Fruit fly (Drosophila melanogaster): ENCODE data around the gene Sec61gamma.
A peak's percentile ranks its signal among the peaks of the same experiment; 100 is the strongest.

Sec61gamma gene

DNA sequence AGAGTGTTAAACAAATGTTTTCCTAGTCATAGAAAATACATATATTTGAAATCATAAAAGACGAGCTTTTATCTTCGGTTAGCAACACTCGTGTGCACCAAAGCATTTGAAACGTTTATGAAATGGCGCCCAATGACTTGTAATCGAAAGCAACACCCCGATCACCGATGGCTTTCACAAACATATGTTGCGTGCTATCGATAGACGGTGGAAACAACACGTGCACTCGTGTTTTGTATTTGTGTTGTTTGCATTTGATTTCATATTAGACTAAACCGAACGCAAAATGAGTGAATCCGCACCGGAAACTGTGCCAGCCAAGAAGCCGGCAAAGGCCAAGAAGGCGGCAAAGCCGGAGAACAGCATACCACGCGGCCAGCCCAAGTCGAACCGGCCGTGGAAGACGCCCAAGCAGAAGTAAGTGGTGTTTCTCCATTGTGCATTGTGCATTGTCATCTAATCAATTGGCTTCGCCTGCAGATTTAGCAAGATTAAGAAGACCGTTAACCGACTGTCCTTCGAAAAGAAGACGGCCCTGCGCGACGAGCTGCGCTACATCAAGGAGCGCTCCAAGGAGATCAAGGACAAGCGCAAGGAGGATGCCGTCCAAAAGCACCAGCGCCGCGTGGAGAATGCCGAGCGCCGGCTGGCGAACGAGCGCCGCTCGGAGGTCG is 27.0 kb upstream of the Sec61gamma start, which contains the start of gene CG14210 (continued):
- TF ChIP-seq CG4282 (GFP tag; optimal IDR thresholded peaks at IDR 0.05) (no peak), CG1233 (GFP tag; optimal IDR thresholded peaks at IDR 0.05) (no peak), en (GFP tag; optimal IDR thresholded peaks at IDR 0.05) (no peak), nerfin-2 (GFP tag; IDR thresholded peaks at IDR 0.05; ENCODE audit: partially characterized antibody) (peak; percentile 56; the same call in 1 of the 2 replicates), ara (GFP tag; IDR thresholded peaks at IDR 0.05) (no peak), CG9932 (GFP tag; IDR thresholded peaks at IDR 0.05) (no peak), E2f2 (GFP tag; IDR thresholded peaks at IDR 0.05) (peak; percentile 91), Dll (GFP tag; IDR thresholded peaks at IDR 0.05; ENCODE audit: partially characterized antibody) (peak; percentile 62; the same call in 3 of the 4 replicates), Sry-δ (GFP tag; optimal IDR thresholded peaks at IDR 0.05) (peak; percentile 52), CG13296 (GFP tag; optimal IDR thresholded peaks at IDR 0.05) (no peak), sug (tag; optimal IDR thresholded peaks at IDR 0.05) (peak; percentile 25), mirr (GFP tag; optimal IDR thresholded peaks at IDR 0.05) (peak; percentile 8), chinmo (GFP tag; IDR thresholded peaks at IDR 0.05; ENCODE audit: partially characterized antibody) (0 out of 4 replicates have a peak, but pooled peaks have one; percentile 55), Ets97D (GFP tag; optimal IDR thresholded peaks at IDR 0.05) (peak; percentile 32), twi (tag; optimal IDR thresholded peaks at IDR 0.05) (peak; percentile 30), knrl (GFP tag; IDR thresholded peaks at IDR 0.05; ENCODE audit: partially characterized antibody) (peak; percentile 45; the same call in 2 of the 3 replicates), stwl (tag; optimal IDR thresholded peaks at IDR 0.05) (peak; percentile 40), CG34376 (GFP tag; optimal IDR thresholded peaks at IDR 0.05) (no peak), NK7.1 (GFP tag; optimal IDR thresholded peaks at IDR 0.05) (no peak), ems (GFP tag; optimal IDR thresholded peaks at IDR 0.05) (no peak), CG8765 (GFP tag; IDR thresholded peaks at IDR 0.05) (no peak), HmgD (GFP tag; optimal IDR thresholded peaks at IDR 0.05) (no peak), HmgZ (tag; optimal IDR thresholded peaks at IDR 0.05) (peak; percentile 7), crp (GFP tag; optimal IDR thresholded peaks at IDR 0.05) (peak; percentile 3 to 84), CG14710 (tag; optimal IDR thresholded peaks at IDR 0.05) (peak; percentile 12), trem (tag; optimal IDR thresholded peaks at IDR 0.05) (peak; percentile 45), CG13287 (GFP tag; IDR thresholded peaks at IDR 0.05; ENCODE audit: partially characterized antibody) (peak; percentile 71), chm (GFP tag; IDR thresholded peaks at IDR 0.05) (no peak), CG7963 (GFP tag; IDR thresholded peaks at IDR 0.05; ENCODE audit: partially characterized antibody) (peak; percentile 66; the same call in 2 of the 3 replicates), Abd-B (GFP tag; optimal IDR thresholded peaks at IDR 0.05) (no peak), Scr (GFP tag; IDR thresholded peaks at IDR 0.05; ENCODE audit: partially characterized antibody) (peak; percentile 66), CG11723 (GFP tag; optimal IDR thresholded peaks at IDR 0.05) (no peak), CG4730 (GFP tag; IDR thresholded peaks at IDR 0.05) (no peak), CG14860 (GFP tag; IDR thresholded peaks at IDR 0.05; ENCODE audit: partially characterized antibody) (peak; percentile 52; the same call in 2 of the 3 replicates), CG43689 (GFP tag; IDR thresholded peaks at IDR 0.05) (no peak), ase (GFP tag; IDR thresholded peaks at IDR 0.05) (no peak), tup (GFP tag; optimal IDR thresholded peaks at IDR 0.05) (no peak), sna (GFP tag; IDR thresholded peaks at IDR 0.05; ENCODE audit: partially characterized antibody) (peak; percentile 44; the same call in 1 of the 2 replicates), CG2116 (GFP tag; optimal IDR thresholded peaks at IDR 0.05) (peak; percentile 97), sima (GFP tag; optimal IDR thresholded peaks at IDR 0.05) (no peak), cwo (GFP tag; optimal IDR thresholded peaks at IDR 0.05) (peak; percentile 77), tna (GFP tag; IDR thresholded peaks at IDR 0.05; ENCODE audit: partially characterized antibody) (peak; percentile 83), amos (GFP tag; IDR thresholded peaks at IDR 0.05; ENCODE audit: partially characterized antibody) (peak; percentile 56; the same call in 1 of the 2 replicates), ato (GFP tag; IDR thresholded peaks at IDR 0.05; ENCODE audit: partially characterized antibody) (peak; percentile 69), HLH4C (GFP tag; IDR thresholded peaks at IDR 0.05; ENCODE audit: partially characterized antibody) (peak; percentile 84), CG8089 (GFP tag; optimal IDR thresholded peaks at IDR 0.05) (no peak), GATAe (GFP tag; conservative IDR thresholded peaks at IDR 0.05) (no peak), da (GFP tag; optimal IDR thresholded peaks at IDR 0.05) (no peak)

All from whole organism, embryonic.